Worm (Caenorhabditis elegans): ENCODE measurements around the gene F42H10.3.

The F42H10.3 gene

ce11 chrIII:8518990-8519389 lies 35.0 kb downstream of the F42H10.3 start:
- no peak for TF ChIP-seq unc-42 (tag; optimal IDR thresholded peaks at IDR 0.05)
- no peak for TF ChIP-seq eyg-1 (tag; optimal IDR thresholded peaks at IDR 0.05)
- no peak for TF ChIP-seq lin-11 (tag; optimal IDR thresholded peaks at IDR 0.05)
- TF ChIP-seq F13H6.1 (tag; optimal IDR thresholded peaks at IDR 0.05), result no peak
- TF ChIP-seq ceh-2 (tag; optimal IDR thresholded peaks at IDR 0.05), result no peak

DNA sequence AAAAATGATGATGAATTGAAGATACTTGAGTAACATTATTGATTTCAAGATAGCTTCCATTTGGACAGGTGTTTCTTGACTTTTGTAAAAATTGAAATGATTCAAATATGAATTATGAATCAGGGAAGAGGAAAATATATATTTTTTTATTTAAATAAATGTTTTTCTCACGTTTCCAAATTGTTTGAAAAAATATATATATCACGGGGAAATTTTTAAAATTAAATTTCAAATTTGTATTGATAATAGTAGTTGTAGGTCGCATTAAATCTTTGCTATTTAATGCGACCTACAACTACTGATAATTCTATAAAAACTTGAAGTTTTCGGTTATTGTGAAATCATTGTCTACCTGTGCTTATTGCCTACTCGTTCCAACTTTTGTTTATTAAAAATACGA lies 35.9 kb downstream of the F42H10.3 start, which contains the start of gene ZC21.8:
Gene ZC21.8, minus strand, starts transcription at position 101 of the 400 bp plus-strand sequence.
- TF ChIP-seq ets-4 (tag; optimal IDR thresholded peaks at IDR 0.05), result no peak
- no peak for TF ChIP-seq ceh-34 (tag; optimal IDR thresholded peaks at IDR 0.05)
- TF ChIP-seq unc-86 (tag; optimal IDR thresholded peaks at IDR 0.05), result no peak
- TF ChIP-seq elt-4 (tag; optimal IDR thresholded peaks at IDR 0.05), result no peak
- TF ChIP-seq unc-55 (GFP tag; optimal IDR thresholded peaks at IDR 0.05), result no peak
- no peak for TF ChIP-seq nhr-232 (tag; optimal IDR thresholded peaks at IDR 0.05)
- no peak for TF ChIP-seq ceh-24 (tag; optimal IDR thresholded peaks at IDR 0.05)
- TF ChIP-seq npax-4 (tag; optimal IDR thresholded peaks at IDR 0.05), result no peak
- TF ChIP-seq fkh-6 (tag; optimal IDR thresholded peaks at IDR 0.05), result no peak
- no peak for TF ChIP-seq lim-6 (tag; optimal IDR thresholded peaks at IDR 0.05)

- TF ChIP-seq Y22D7AL.16 (tag; optimal IDR thresholded peaks at IDR 0.05) (no peak), mec-3 (tag; optimal IDR thresholded peaks at IDR 0.05; ENCODE audit: borderline replicate concordance) (no peak)
Observed at ce11 chrIII:8520589-8520988, 36.6 kb downstream of the F42H10.3 start.

- TF ChIP-seq syd-9 (tag; optimal IDR thresholded peaks at IDR 0.05) (no peak), ahr-1 (tag; optimal IDR thresholded peaks at IDR 0.05) (no peak), C38D4.7 (GFP tag; optimal IDR thresholded peaks at IDR 0.05) (no peak), K09A11.1 (tag; optimal IDR thresholded peaks at IDR 0.05; ENCODE audit: insufficient read depth) (no peak)
Observed at ce11 chrIII:8521654-8522392, 37.9 kb downstream of the F42H10.3 start.

DNA sequence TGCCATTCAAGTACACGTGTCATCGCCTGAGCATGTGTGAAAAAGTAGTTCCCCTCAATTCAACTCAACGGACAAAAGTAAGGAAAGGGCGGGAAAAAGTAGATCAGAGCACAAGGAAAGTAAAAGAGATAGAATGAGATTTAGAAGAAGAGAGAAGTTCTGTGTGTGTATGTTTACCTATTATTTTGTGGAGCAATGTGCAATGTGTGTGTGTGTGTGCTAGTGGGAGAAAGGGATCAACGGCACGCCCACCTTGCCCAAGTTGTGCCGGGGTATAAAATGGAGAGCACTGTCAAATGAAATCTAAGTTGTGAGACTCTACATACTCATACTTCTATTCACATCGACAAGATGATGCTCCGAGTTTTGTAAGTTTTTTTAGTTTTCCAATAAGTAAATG lies 40.8 kb downstream of the F42H10.3 start, which contains the start of gene idpp-15:
Gene idpp-15, plus strand, starts transcription at position 301 of the 400 bp plus-strand sequence.
- TF ChIP-seq ceh-9 (tag; optimal IDR thresholded peaks at IDR 0.05), result no peak
- no peak for TF ChIP-seq pros-1 (tag; optimal IDR thresholded peaks at IDR 0.05)
- no peak for TF ChIP-seq unc-86 (tag; optimal IDR thresholded peaks at IDR 0.05)
- TF ChIP-seq ahr-1 (tag; optimal IDR thresholded peaks at IDR 0.05), result no peak
- TF ChIP-seq ttx-3 (tag; optimal IDR thresholded peaks at IDR 0.05), result no peak
- no peak for TF ChIP-seq hlh-13 (GFP tag; optimal IDR thresholded peaks at IDR 0.05)
- no peak for TF ChIP-seq K09A11.1 (tag; optimal IDR thresholded peaks at IDR 0.05; ENCODE audit: insufficient read depth)
- TF ChIP-seq hlh-30 (tag; optimal IDR thresholded peaks at IDR 0.05; ENCODE audit: insufficient read depth), result no peak
- no peak for TF ChIP-seq ets-4 (tag; optimal IDR thresholded peaks at IDR 0.05)
- TF ChIP-seq fkh-10 (GFP tag; optimal IDR thresholded peaks at IDR 0.05), result no peak

DNA sequence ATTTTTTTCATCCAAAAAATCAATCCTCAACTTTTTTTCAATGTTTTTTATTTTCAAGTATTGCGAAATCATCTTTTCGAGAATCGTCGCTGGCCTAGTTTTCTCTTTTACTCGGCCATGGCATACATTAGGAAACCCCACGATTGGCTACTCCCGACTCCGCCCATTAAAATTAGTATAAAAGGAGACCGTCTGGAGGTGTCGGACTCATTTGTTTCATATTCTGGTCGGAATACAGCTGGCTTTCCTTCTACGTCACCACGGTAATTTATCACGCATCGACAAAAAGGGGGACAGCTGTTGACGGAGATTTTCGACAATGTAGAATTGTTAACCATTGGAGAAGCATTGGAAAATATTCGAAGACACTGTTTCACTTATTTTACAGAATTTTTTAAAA lies 45.0 kb downstream of the F42H10.3 start:
- no peak for TF ChIP-seq ceh-19 (GFP tag; optimal IDR thresholded peaks at IDR 0.05)
- no peak for TF ChIP-seq fax-1 (tag; optimal IDR thresholded peaks at IDR 0.05)
- TF ChIP-seq ceh-22 (tag; optimal IDR thresholded peaks at IDR 0.05), result no peak
- TF ChIP-seq ceh-24 (tag; optimal IDR thresholded peaks at IDR 0.05), result no peak
- no peak for TF ChIP-seq pax-1 (tag; optimal IDR thresholded peaks at IDR 0.05)
- peak; percentile 100 for TF ChIP-seq nfya-1 (tag; optimal IDR thresholded peaks at IDR 0.05)
- TF ChIP-seq tbx-7 (tag; optimal IDR thresholded peaks at IDR 0.05), result peak; percentile 63
- no peak for TF ChIP-seq C38D4.7 (GFP tag; optimal IDR thresholded peaks at IDR 0.05)
- no peak for TF ChIP-seq hlh-8 (tag; optimal IDR thresholded peaks at IDR 0.05)
- TF ChIP-seq fkh-10 (GFP tag; optimal IDR thresholded peaks at IDR 0.05), result no peak
- TF ChIP-seq ref-2 (tag; optimal IDR thresholded peaks at IDR 0.05), result peak; percentile 58
- peak; percentile 78 for TF ChIP-seq ets-4 (tag; optimal IDR thresholded peaks at IDR 0.05)
- peak; percentile 39 for TF ChIP-seq lim-6 (tag; optimal IDR thresholded peaks at IDR 0.05)
- TF ChIP-seq ceh-14 (tag; optimal IDR thresholded peaks at IDR 0.05), result no peak
- TF ChIP-seq ceh-30 (tag; optimal IDR thresholded peaks at IDR 0.05), result no peak
- no peak for TF ChIP-seq ceh-6 (GFP tag; optimal IDR thresholded peaks at IDR 0.05)
- no peak for TF ChIP-seq sox-2 (GFP tag; IDR thresholded peaks at IDR 0.05)
- TF ChIP-seq fkh-6 (tag; optimal IDR thresholded peaks at IDR 0.05), result peak; percentile 46
- TF ChIP-seq ahr-1 (tag; optimal IDR thresholded peaks at IDR 0.05), result no peak
- TF ChIP-seq gmeb-2 (tag; optimal IDR thresholded peaks at IDR 0.05), result peak; percentile 37
- TF ChIP-seq dmd-4 (tag; optimal IDR thresholded peaks at IDR 0.05; ENCODE audit: borderline replicate concordance), result no peak
- peak; percentile 75 for TF ChIP-seq ceh-2 (tag; optimal IDR thresholded peaks at IDR 0.05)
- TF ChIP-seq hlh-13 (GFP tag; optimal IDR thresholded peaks at IDR 0.05), result no peak

All from whole organism, late embryonic.